Fruit fly (Drosophila melanogaster): ENCODE results near the gene Cpr72Ea.

DNA sequence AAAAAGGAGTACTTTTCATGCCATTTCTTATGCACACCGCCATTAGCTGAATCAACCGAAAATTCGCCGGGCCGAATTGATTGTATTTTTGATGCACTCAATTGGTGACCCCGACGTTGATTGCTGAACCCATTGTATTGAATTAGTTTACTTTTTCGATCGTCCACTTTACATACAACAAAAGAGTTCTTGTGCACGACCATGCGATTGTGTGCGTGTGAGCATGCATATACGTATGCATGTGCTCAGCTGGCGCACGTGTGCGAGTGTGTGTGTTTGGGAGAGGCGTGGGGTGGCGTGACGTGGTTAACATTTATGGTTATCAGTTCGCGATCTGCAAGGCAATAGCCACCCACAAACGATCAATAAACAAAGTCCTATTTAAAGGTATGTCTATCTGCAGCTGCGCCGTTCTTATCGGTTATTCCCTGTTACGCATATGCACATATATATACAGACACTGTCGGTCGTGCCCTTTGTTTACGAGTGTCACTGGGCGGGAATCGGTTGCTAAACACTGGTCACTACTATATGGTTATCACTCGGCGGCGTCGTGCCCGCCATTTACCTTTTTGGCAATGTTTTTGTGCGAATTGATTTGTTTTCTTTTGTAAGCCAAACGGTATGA lies 23.0 kb downstream of the Cpr72Ea start:
- TF ChIP-seq CG8478 (optimal IDR thresholded peaks at IDR 0.05) (no peak), EcR (GFP tag; optimal IDR thresholded peaks at IDR 0.05) (no peak), pan (optimal IDR thresholded peaks at IDR 0.05) (no peak)

Data from whole organism.